Worm (Caenorhabditis elegans) whole organism, dauer: ENCODE results near the gene rsa-2.

ENCODE experiments used
- unc-62 ChIP-seq: sonication (generic microtip); optimal IDR thresholded peaks from 2 replicates; lab custom pipeline; 2017; ENCODE audit warnings: missing biosample characterization, missing genetic modification reagents, missing genetic modification characterization

rsa-2 gene

ce11 chrIII:11054532-11055265 is 8.6 kb upstream of the rsa-2 start:
- TF ChIP-seq unc-62 (GFP tag; lab: Kevin White, UChicago): no peak

ce11 chrIII:11059775-11060174 is 3.5 kb upstream of the rsa-2 start:
- TF ChIP-seq unc-62 (GFP tag; lab: Kevin White, UChicago): no peak

- no peak for TF ChIP-seq unc-62 (GFP tag; lab: Kevin White, UChicago)
Measured at ce11 chrIII:11064576-11064975, 1.3 kb downstream of the rsa-2 start.

ce11 chrIII:11066691-11067090 is 3.4 kb downstream of the rsa-2 start:
- no peak for TF ChIP-seq unc-62 (GFP tag; lab: Kevin White, UChicago)

ce11 chrIII:11068553-11068952 is 5.3 kb downstream of the rsa-2 start, which contains the start of gene W09D6.1:
Gene W09D6.1, plus strand, starts transcription at chrIII:11068853.
- TF ChIP-seq unc-62 (GFP tag; lab: Kevin White, UChicago): no peak

- TF ChIP-seq unc-62 (GFP tag; lab: Kevin White, UChicago): no peak
Measured at ce11 chrIII:11069265-11069664, 6.0 kb downstream of the rsa-2 start.

ce11 chrIII:11070210-11070609 is 6.9 kb downstream of the rsa-2 start:
- no peak for TF ChIP-seq unc-62 (GFP tag; lab: Kevin White, UChicago)

ce11 chrIII:11074214-11074613 is 10.9 kb downstream of the rsa-2 start, which contains the start of gene str-261:
Gene str-261, plus strand, starts transcription at chrIII:11074514.
- TF ChIP-seq unc-62 (GFP tag; lab: Kevin White, UChicago): no peak

ce11 chrIII:11076743-11077142 is 13.5 kb downstream of the rsa-2 start:
- no peak for TF ChIP-seq unc-62 (GFP tag; lab: Kevin White, UChicago)

ce11 chrIII:11077404-11077803 is 14.1 kb downstream of the rsa-2 start, which contains the start of gene str-246:
Gene str-246, plus strand, starts transcription at chrIII:11077704.
- no peak for TF ChIP-seq unc-62 (GFP tag; lab: Kevin White, UChicago)

- TF ChIP-seq unc-62 (GFP tag; lab: Kevin White, UChicago): no peak
Measured at ce11 chrIII:11079445-11079844, 16.2 kb downstream of the rsa-2 start, which contains the start of gene W09D6.4. Gene W09D6.4, plus strand, starts transcription at chrIII:11079745.

ce11 chrIII:11082604-11083003 is 19.3 kb downstream of the rsa-2 start:
- TF ChIP-seq unc-62 (GFP tag; lab: Kevin White, UChicago): no peak

ce11 chrIII:11083993-11084392 is 20.7 kb downstream of the rsa-2 start:
- no peak for TF ChIP-seq unc-62 (GFP tag; lab: Kevin White, UChicago)

ce11 chrIII:11087442-11087841 is 24.2 kb downstream of the rsa-2 start:
- no peak for TF ChIP-seq unc-62 (GFP tag; lab: Kevin White, UChicago)

- TF ChIP-seq unc-62 (GFP tag; lab: Kevin White, UChicago): no peak
Measured at ce11 chrIII:11088187-11088586, 24.9 kb downstream of the rsa-2 start, which contains the start of gene W09D6.5. Gene W09D6.5, plus strand, starts transcription at chrIII:11088487.

- no peak for TF ChIP-seq unc-62 (GFP tag; lab: Kevin White, UChicago)
Measured at ce11 chrIII:11090112-11090648, 26.9 kb downstream of the rsa-2 start.
